Fruit fly (Drosophila melanogaster) whole organism, embryonic: ENCODE data around the gene CG5612.

Source experiments
- Abd-B ChIP-seq: fragments of 200-800 bp; sonication (Bioruptor generic); optimal IDR thresholded peaks from 2 replicates; lab custom pipeline; 2018; ENCODE audit warnings: missing biosample characterization, mild to moderate bottlenecking, missing genetic modification characterization, moderate library complexity
- Adf1 ChIP-seq: fragments of 200-800 bp; sonication (Bioruptor generic); IDR thresholded peaks from 2 replicates; pipeline ENCODE4 v1.3.6; 2022; ENCODE audit warnings: missing biosample characterization, missing genetic modification characterization
- Atf3 ChIP-seq: fragments of 200-800 bp; sonication (Bioruptor generic); optimal IDR thresholded peaks from 3 replicates; lab custom pipeline; 2016; ENCODE audit warnings: missing biosample characterization, missing genetic modification characterization
- Bteb2 ChIP-seq: fragments of 200-800 bp; sonication (Bioruptor generic); optimal IDR thresholded peaks from 2 replicates; lab custom pipeline; 2016; ENCODE audit warnings: missing biosample characterization, missing genetic modification characterization
- CG12942 ChIP-seq: fragments of 200-800 bp; sonication (Bioruptor generic); optimal IDR thresholded peaks from 3 replicates; lab custom pipeline; 2016; ENCODE audit warnings: missing biosample characterization, missing genetic modification characterization
- CG14965 ChIP-seq: fragments of 200-800 bp; sonication (Bioruptor generic); optimal IDR thresholded peaks from 2 replicates; lab custom pipeline; 2016; ENCODE audit warnings: missing biosample characterization, missing genetic modification characterization, borderline replicate concordance
- CG15269 ChIP-seq: fragments of 200-800 bp; sonication (Bioruptor generic); optimal IDR thresholded peaks from 2 replicates; lab custom pipeline; 2018; ENCODE audit warnings: missing biosample characterization, mild to moderate bottlenecking, missing genetic modification characterization, moderate library complexity
- CG1602 ChIP-seq: fragments of 200-800 bp; sonication (Bioruptor generic); optimal IDR thresholded peaks from 3 replicates; lab custom pipeline; 2016; ENCODE audit warnings: missing biosample characterization, missing genetic modification characterization
- CG1832 ChIP-seq: fragments of 200-800 bp; sonication (Bioruptor generic); optimal IDR thresholded peaks from 2 replicates; lab custom pipeline; 2017; ENCODE audit warnings: missing biosample characterization, mild to moderate bottlenecking, missing genetic modification characterization, inconsistent platforms
- CG2199 ChIP-seq: fragments of 200-800 bp; sonication (Bioruptor generic); IDR thresholded peaks from 3 replicates; pipeline ENCODE4 v1.3.6; 2022; ENCODE audit warnings: missing biosample characterization, missing genetic modification characterization
- CG33213 ChIP-seq: fragments of 200-800 bp; sonication (Bioruptor generic); optimal IDR thresholded peaks from 3 replicates; lab custom pipeline; 2016; ENCODE audit warnings: missing biosample characterization, missing genetic modification characterization
- CG34224 ChIP-seq: fragments of 200-800 bp; sonication (Bioruptor generic); IDR thresholded peaks from 3 replicates; pipeline ENCODE4 v1.3.6; 2022; ENCODE audit warnings: missing biosample characterization, missing genetic modification characterization; ENCODE audit not compliant: partially characterized antibody
- CG3847 ChIP-seq: fragments of 200-800 bp; sonication (Bioruptor generic); IDR thresholded peaks from 2 replicates; pipeline ENCODE4 v1.3.6; 2022; ENCODE audit warnings: missing biosample characterization, missing genetic modification characterization
- CG43689 ChIP-seq: fragments of 200-800 bp; sonication (Bioruptor generic); IDR thresholded peaks from 2 replicates; pipeline ENCODE4 v1.3.6; 2022; ENCODE audit warnings: missing biosample characterization, missing genetic modification characterization
- CG4617 ChIP-seq: fragments of 200-800 bp; sonication (Bioruptor generic); optimal IDR thresholded peaks from 3 replicates; lab custom pipeline; 2016; ENCODE audit warnings: missing biosample characterization, missing genetic modification characterization, borderline replicate concordance
- CG4707 ChIP-seq: fragments of 200-800 bp; sonication (Bioruptor generic); optimal IDR thresholded peaks from 2 replicates; lab custom pipeline; 2018; ENCODE audit warnings: missing biosample characterization, mild to moderate bottlenecking, missing genetic modification characterization, moderate library complexity
- CG4820 ChIP-seq: fragments of 200-800 bp; sonication (Bioruptor generic); optimal IDR thresholded peaks from 3 replicates; lab custom pipeline; 2016; ENCODE audit warnings: missing biosample characterization, missing genetic modification characterization
- CG6791 ChIP-seq: fragments of 200-800 bp; sonication (Bioruptor generic); IDR thresholded peaks from 3 replicates; pipeline ENCODE4 v1.3.6; 2022; ENCODE audit warnings: missing biosample characterization, missing genetic modification characterization; ENCODE audit not compliant: partially characterized antibody
- CG7357 ChIP-seq: fragments of 200-800 bp; sonication (Bioruptor generic); IDR thresholded peaks from 3 replicates; pipeline ENCODE4 v1.3.6; 2022; ENCODE audit warnings: missing biosample characterization, missing genetic modification characterization
- CG8924 ChIP-seq: fragments of 200-800 bp; optimal IDR thresholded peaks from 3 replicates; lab custom pipeline; 2019; ENCODE audit warnings: missing biosample characterization, mild to moderate bottlenecking, missing genetic modification characterization, moderate library complexity
- CG8944 ChIP-seq: fragments of 200-800 bp; sonication (Bioruptor generic); optimal IDR thresholded peaks from 3 replicates; lab custom pipeline; 2016; ENCODE audit warnings: missing biosample characterization, missing genetic modification characterization
- Dbx ChIP-seq: fragments of 200-800 bp; sonication (Bioruptor generic); IDR thresholded peaks from 3 replicates; pipeline ENCODE4 v1.3.6; 2022; ENCODE audit warnings: missing biosample characterization, missing genetic modification characterization
- Dll ChIP-seq: fragments of 200-800 bp; sonication (Bioruptor generic); IDR thresholded peaks from 4 replicates; pipeline ENCODE4 v1.3.6; 2022; ENCODE audit warnings: missing biosample characterization, missing genetic modification characterization; ENCODE audit not compliant: partially characterized antibody
- Ets65A ChIP-seq: fragments of 200-800 bp; sonication (Bioruptor generic); peaks from one replicate; lab custom pipeline; 2016; ENCODE audit warnings: missing biosample characterization, missing genetic modification characterization
- GATAe ChIP-seq: fragments of 200-800 bp; sonication (Bioruptor generic); conservative IDR thresholded peaks from 2 replicates; pipeline ENCODE4 v1.3.6; 2022; ENCODE audit warnings: missing biosample characterization, missing genetic modification characterization
- Lim3 ChIP-seq: fragments of 200-800 bp; sonication (Bioruptor generic); IDR thresholded peaks from 2 replicates; pipeline ENCODE4 v1.3.6; 2022; ENCODE audit warnings: missing biosample characterization, missing genetic modification characterization
- MBD-R2 ChIP-seq: fragments of 200-800 bp; sonication (Bioruptor generic); IDR thresholded peaks from 2 replicates; pipeline ENCODE4 v1.3.6; 2022; ENCODE audit warnings: missing biosample characterization, missing genetic modification characterization
- Mad ChIP-seq: fragments of 200-800 bp; sonication (Bioruptor generic); optimal IDR thresholded peaks from 2 replicates; lab custom pipeline; 2016; ENCODE audit warnings: missing biosample characterization, missing genetic modification characterization
- NFAT ChIP-seq: fragments of 200-800 bp; sonication (Bioruptor generic); IDR thresholded peaks from 2 replicates; pipeline ENCODE4 v1.3.6; 2022; ENCODE audit warnings: missing biosample characterization, missing genetic modification characterization
- Nf-YC ChIP-seq: fragments of 200-800 bp; optimal IDR thresholded peaks from 3 replicates; lab custom pipeline; 2019; ENCODE audit warnings: missing biosample characterization, mild to moderate bottlenecking, missing genetic modification characterization, moderate library complexity
- Sin3A ChIP-seq: fragments of >200 bp; optimal IDR thresholded peaks from 2 replicates; lab custom pipeline; 2018
- Ssrp ChIP-seq: fragments of 200-800 bp; sonication (Bioruptor generic); optimal IDR thresholded peaks from 2 replicates; lab custom pipeline; 2018; ENCODE audit warnings: missing biosample characterization, mild to moderate bottlenecking, missing genetic modification characterization, moderate library complexity
- amos ChIP-seq: fragments of 200-800 bp; sonication (Bioruptor generic); IDR thresholded peaks from 2 replicates; pipeline ENCODE4 v1.3.6; 2022; ENCODE audit warnings: missing biosample characterization, missing genetic modification characterization; ENCODE audit not compliant: partially characterized antibody
- aop ChIP-seq: fragments of 200-800 bp; sonication (Bioruptor generic); IDR thresholded peaks from 2 replicates; pipeline ENCODE4 v1.3.6; 2022; ENCODE audit warnings: missing biosample characterization, missing genetic modification characterization
- chinmo ChIP-seq: fragments of 200-800 bp; sonication (Bioruptor generic); IDR thresholded peaks from 4 replicates; pipeline ENCODE4 v1.3.6; 2022; ENCODE audit warnings: missing biosample characterization, missing genetic modification characterization; ENCODE audit not compliant: partially characterized antibody
- en ChIP-seq: fragments of 200-800 bp; sonication (Bioruptor generic); optimal IDR thresholded peaks from 2 replicates; lab custom pipeline; 2016; ENCODE audit warnings: missing biosample characterization, missing genetic modification characterization
- fru ChIP-seq: fragments of >200 bp; optimal IDR thresholded peaks from 2 replicates; lab custom pipeline; 2017
- gro ChIP-seq: fragments of 200-800 bp; sonication (Bioruptor generic); optimal IDR thresholded peaks from 2 replicates; lab custom pipeline; 2016; ENCODE audit warnings: missing biosample characterization, missing genetic modification characterization
- hb ChIP-seq: fragments of 200-800 bp; sonication (Bioruptor generic); IDR thresholded peaks from 3 replicates; pipeline ENCODE4 v1.3.6; 2022; ENCODE audit warnings: missing biosample characterization, missing genetic modification characterization; ENCODE audit not compliant: partially characterized antibody
- hbn ChIP-seq: fragments of 200-800 bp; sonication (Bioruptor generic); IDR thresholded peaks from 2 replicates; pipeline ENCODE4 v1.3.6; 2022; ENCODE audit warnings: missing biosample characterization, missing genetic modification characterization; ENCODE audit not compliant: partially characterized antibody
- inv ChIP-seq: fragments of 200-800 bp; sonication (Bioruptor generic); IDR thresholded peaks from 2 replicates; pipeline ENCODE4 v1.3.6; 2022; ENCODE audit warnings: missing biosample characterization, missing genetic modification characterization; ENCODE audit not compliant: partially characterized antibody
- kni ChIP-seq: fragments of 200-800 bp; sonication (Bioruptor generic); optimal IDR thresholded peaks from 3 replicates; lab custom pipeline; 2017; ENCODE audit warnings: mild to moderate bottlenecking, missing biosample characterization, missing genetic modification reagents, missing genetic modification characterization
- lilli ChIP-seq: fragments of 200-800 bp; sonication (Bioruptor generic); optimal IDR thresholded peaks from 3 replicates; lab custom pipeline; 2016; ENCODE audit warnings: missing biosample characterization, missing genetic modification characterization
- otp ChIP-seq: fragments of 200-800 bp; sonication (Bioruptor generic); IDR thresholded peaks from 3 replicates; pipeline ENCODE4, ENCODE4 v1.3.6; 2022; ENCODE audit warnings: missing biosample characterization, missing genetic modification characterization
- peb ChIP-seq: fragments of 200-800 bp; sonication (Bioruptor generic); IDR thresholded peaks from 2 replicates; pipeline ENCODE4 v1.3.6; 2022; ENCODE audit warnings: missing biosample characterization, missing genetic modification characterization
- prd ChIP-seq, 3 experiments: fragments of >200 bp in 2 of 3; fragments of 200-800 bp in 1 of 3; sonication (Bioruptor generic) in 1 of 3; optimal IDR thresholded peaks in 2 of 3; IDR thresholded peaks in 1 of 3; 2 replicates in 2 of 3; 3 replicates in 1 of 3; pipeline versions ENCODE4 v1.3.6 to Lab custom; 2017 to 2022; ENCODE audit warnings: missing biosample characterization in 1 of 3, missing genetic modification characterization in 1 of 3
- repo ChIP-seq: fragments of 200-800 bp; sonication (Bioruptor generic); optimal IDR thresholded peaks from 2 replicates; lab custom pipeline; 2016; ENCODE audit warnings: missing biosample characterization, missing genetic modification characterization
- salm ChIP-seq: fragments of 200-800 bp; sonication (Bioruptor generic); optimal IDR thresholded peaks from 2 replicates; lab custom pipeline; 2018; ENCODE audit warnings: missing biosample characterization, mild to moderate bottlenecking, missing genetic modification characterization
- sqz ChIP-seq: fragments of 200-800 bp; sonication (Bioruptor generic); optimal IDR thresholded peaks from 3 replicates; lab custom pipeline; 2018; ENCODE audit warnings: missing biosample characterization, mild to moderate bottlenecking, missing genetic modification characterization
- trh ChIP-seq: fragments of 200-800 bp; sonication (Bioruptor generic); optimal IDR thresholded peaks from 2 replicates; lab custom pipeline; 2016; ENCODE audit warnings: missing biosample characterization, missing genetic modification characterization

Gene CG5612

DNA sequence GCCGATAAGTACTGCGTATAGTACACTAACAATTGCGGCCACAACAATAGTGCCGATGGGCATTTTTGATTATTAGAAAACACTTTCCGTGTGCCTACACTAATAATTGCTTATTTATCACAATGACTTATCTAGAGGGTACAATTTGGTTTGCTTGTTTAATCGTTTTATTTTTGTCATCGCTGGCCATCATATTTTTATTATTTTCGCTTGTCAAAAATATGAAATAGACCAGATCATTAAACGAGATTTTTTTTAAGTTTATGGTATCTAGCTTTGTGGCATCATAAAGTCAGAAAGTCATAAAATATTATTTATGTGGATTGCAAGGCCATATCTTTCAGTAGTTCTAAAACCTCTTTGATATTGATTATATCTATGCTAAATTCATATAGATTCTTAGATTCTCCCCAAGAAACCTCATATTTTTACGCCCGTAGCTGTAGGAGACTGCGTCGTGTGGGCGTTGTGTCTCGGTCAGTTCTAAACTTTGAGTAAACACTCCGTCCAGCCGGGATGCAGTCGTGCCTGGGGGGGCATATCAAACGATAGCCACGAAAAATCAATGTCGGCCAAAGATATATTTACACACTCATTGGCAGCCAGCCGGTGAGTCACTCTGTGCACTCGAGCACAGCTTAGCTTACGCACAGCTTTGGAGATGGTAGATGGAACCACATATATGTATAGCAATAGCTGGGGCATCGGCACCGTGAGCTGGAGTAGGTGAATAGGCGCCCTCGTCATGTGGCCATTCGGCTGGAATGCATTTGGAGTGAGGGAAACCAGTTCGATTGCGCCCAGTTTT is 21.0 kb downstream of the CG5612 start (continued):
- no peak for TF ChIP-seq kni
- no peak for TF ChIP-seq hbn (GFP tag; lab: Robert Waterston, UW)
- TF ChIP-seq CG4617 (GFP tag; lab: Kevin White, UChicago), result no peak
- no peak for TF ChIP-seq sqz (GFP tag; lab: Kevin White, UChicago)
- TF ChIP-seq Ssrp (tag; lab: Kevin White, UChicago), result no peak
- no peak for TF ChIP-seq chinmo (GFP tag; lab: Robert Waterston, UW)
- no peak for TF ChIP-seq CG1832 (GFP tag; lab: Kevin White, UChicago)
- no peak for TF ChIP-seq CG4707
- TF ChIP-seq CG6791 (GFP tag; lab: Robert Waterston, UW), result no peak
- peak; percentile 18 for TF ChIP-seq CG8924
- TF ChIP-seq Sin3A (lab: Kevin White, UChicago), result no peak
- no peak for TF ChIP-seq en (GFP tag; lab: Kevin White, UChicago)
- no peak for TF ChIP-seq Atf3 (GFP tag; lab: Kevin White, UChicago)
- TF ChIP-seq CG12942 (GFP tag; lab: Kevin White, UChicago), result no peak
- TF ChIP-seq amos, result no peak
- no peak for TF ChIP-seq Dll
- TF ChIP-seq trh, result no peak
- TF ChIP-seq CG1602 (GFP tag; lab: Kevin White, UChicago), result no peak
- TF ChIP-seq Abd-B (GFP tag; lab: Kevin White, UChicago), result no peak
- TF ChIP-seq CG8944, result no peak
- TF ChIP-seq aop (GFP tag; lab: Robert Waterston, UW), result no peak
- TF ChIP-seq NFAT (GFP tag; lab: Robert Waterston, UW), result no peak
- TF ChIP-seq prd (optimal IDR thresholded peaks at IDR 0.05; lab: Kevin White, UChicago), result no peak
- TF ChIP-seq prd (GFP tag; IDR thresholded peaks at IDR 0.05; lab: Robert Waterston, UW), result no peak
- no peak for TF ChIP-seq CG7357
- TF ChIP-seq salm, result no peak
- TF ChIP-seq otp, result no peak
- TF ChIP-seq CG3847 (GFP tag; lab: Robert Waterston, UW), result no peak
- TF ChIP-seq repo (GFP tag; lab: Kevin White, UChicago), result no peak
- TF ChIP-seq Dbx, result no peak
- peak; percentile 28 for TF ChIP-seq CG15269 (tag; lab: Kevin White, UChicago)
- TF ChIP-seq fru (lab: Kevin White, UChicago), result no peak
- no peak for TF ChIP-seq Lim3
- TF ChIP-seq Nf-YC (tag; lab: Kevin White, UChicago), result no peak
- no peak for TF ChIP-seq inv (GFP tag; lab: Robert Waterston, UW)
- TF ChIP-seq GATAe (GFP tag; lab: Robert Waterston, UW), result no peak
- no peak for TF ChIP-seq Adf1 (GFP tag; lab: Robert Waterston, UW)
- TF ChIP-seq Bteb2 (GFP tag; lab: Kevin White, UChicago), result no peak
- peak; percentile 43 for TF ChIP-seq lilli (GFP tag; lab: Kevin White, UChicago)
- no peak for TF ChIP-seq hb (GFP tag; lab: Robert Waterston, UW)
- TF ChIP-seq MBD-R2 (GFP tag; lab: Robert Waterston, UW), result no peak
- TF ChIP-seq peb, result no peak
- peak; percentile 91; the same call in 2 of the 3 replicates for TF ChIP-seq CG2199 (GFP tag; lab: Robert Waterston, UW)
- TF ChIP-seq CG4820 (GFP tag; lab: Kevin White, UChicago), result no peak
- no peak for TF ChIP-seq CG33213 (GFP tag; lab: Kevin White, UChicago)
- TF ChIP-seq Mad (GFP tag; lab: Kevin White, UChicago), result no peak
- no peak for TF ChIP-seq Ets65A (GFP tag; lab: Kevin White, UChicago)
- no peak for TF ChIP-seq CG34224 (GFP tag; lab: Robert Waterston, UW)
- no peak for TF ChIP-seq gro (GFP tag; lab: Kevin White, UChicago)
- no peak for TF ChIP-seq CG14965 (GFP tag; lab: Kevin White, UChicago)
- no peak for TF ChIP-seq CG43689 (GFP tag; lab: Robert Waterston, UW)
